Worm (Caenorhabditis elegans) whole organism, late embryonic: ENCODE data around the gene riok-3.

Experiments
- C38D4.7 ChIP-seq: fragments of 200-800 bp; sonication (Bioruptor generic); optimal IDR thresholded peaks from 2 replicates; lab custom pipeline; 2018; ENCODE audit warnings: mild to moderate bottlenecking, missing genetic modification characterization, moderate library complexity, missing compliant biosample characterization
- F13H6.1 ChIP-seq: sonication (generic microtip); optimal IDR thresholded peaks from 2 replicates; lab custom pipeline; 2016; ENCODE audit warnings: missing genetic modification characterization, missing compliant biosample characterization
- K09A11.1 ChIP-seq: sonication (generic microtip); optimal IDR thresholded peaks from 2 replicates; lab custom pipeline; 2017; ENCODE audit warnings: antibody characterized with exemption, mild to moderate bottlenecking, missing genetic modification characterization, missing compliant biosample characterization; ENCODE audit not compliant: insufficient read depth
- T23F11.4 ChIP-seq: fragments of 200-800 bp; sonication (Bioruptor generic); optimal IDR thresholded peaks from 2 replicates; lab custom pipeline; 2018; ENCODE audit warnings: mild to moderate bottlenecking, missing genetic modification characterization, missing compliant biosample characterization
- Y22D7AL.16 ChIP-seq: sonication (generic microtip); optimal IDR thresholded peaks from 2 replicates; lab custom pipeline; 2016; ENCODE audit warnings: missing genetic modification characterization, missing compliant biosample characterization
- ahr-1 ChIP-seq: sonication (generic microtip); optimal IDR thresholded peaks from 2 replicates; lab custom pipeline; 2016; ENCODE audit warnings: missing genetic modification characterization, missing compliant biosample characterization
- ceh-14 ChIP-seq: sonication (generic microtip); optimal IDR thresholded peaks from 2 replicates; lab custom pipeline; 2016; ENCODE audit warnings: missing genotype, missing genetic modification characterization, missing compliant biosample characterization
- ceh-18 ChIP-seq: sonication (generic microtip); optimal IDR thresholded peaks from 2 replicates; lab custom pipeline; 2016; ENCODE audit warnings: missing genetic modification characterization, missing compliant biosample characterization
- ceh-19 ChIP-seq: fragments of 200-800 bp; sonication (Bioruptor generic); optimal IDR thresholded peaks from 2 replicates; lab custom pipeline; 2018; ENCODE audit warnings: mild to moderate bottlenecking, missing genetic modification characterization, missing compliant biosample characterization
- ceh-2 ChIP-seq: sonication (generic microtip); optimal IDR thresholded peaks from 2 replicates; lab custom pipeline; 2016; ENCODE audit warnings: missing genotype, missing genetic modification characterization, missing compliant biosample characterization
- ceh-30 ChIP-seq: fragments of 150-350 bp; optimal IDR thresholded peaks from 2 replicates; lab custom pipeline; 2014; ENCODE audit warnings: missing biosample characterization, missing genetic modification characterization
- ceh-31 ChIP-seq: sonication (generic microtip); optimal IDR thresholded peaks from 2 replicates; lab custom pipeline; 2016; ENCODE audit warnings: missing genetic modification characterization, missing compliant biosample characterization
- ceh-34 ChIP-seq: sonication (generic microtip); optimal IDR thresholded peaks from 2 replicates; lab custom pipeline; 2016; ENCODE audit warnings: mild to moderate bottlenecking, missing genetic modification characterization, missing compliant biosample characterization
- ceh-45 ChIP-seq: fragments of 200-800 bp; sonication (Bioruptor generic); IDR thresholded peaks from 2 replicates; pipeline ENCODE4 v1.3.6; 2022; ENCODE audit warnings: missing genetic modification reagents, missing genetic modification characterization, missing compliant biosample characterization
- che-1 ChIP-seq: sonication (generic microtip); optimal IDR thresholded peaks from 2 replicates; lab custom pipeline; 2016; ENCODE audit warnings: mild to moderate bottlenecking, missing genetic modification characterization, missing compliant biosample characterization
- dmd-4 ChIP-seq: sonication (generic microtip); optimal IDR thresholded peaks from 2 replicates; lab custom pipeline; 2016; ENCODE audit warnings: borderline replicate concordance, missing genetic modification characterization, missing compliant biosample characterization
- dve-1 ChIP-seq: sonication (generic microtip); optimal IDR thresholded peaks from 2 replicates; lab custom pipeline; 2017; ENCODE audit warnings: antibody characterized with exemption, mild to moderate bottlenecking, missing genetic modification characterization, missing compliant biosample characterization
- elt-4 ChIP-seq: sonication (generic microtip); optimal IDR thresholded peaks from 2 replicates; lab custom pipeline; 2016; ENCODE audit warnings: missing genetic modification characterization, missing compliant biosample characterization
- eyg-1 ChIP-seq: sonication (generic microtip); optimal IDR thresholded peaks from 2 replicates; lab custom pipeline; 2016; ENCODE audit warnings: missing genotype, missing genetic modification characterization, missing compliant biosample characterization
- fax-1 ChIP-seq: sonication (generic microtip); optimal IDR thresholded peaks from 2 replicates; lab custom pipeline; 2016; ENCODE audit warnings: missing genotype, missing genetic modification characterization, missing compliant biosample characterization
- fkh-10 ChIP-seq: fragments of 150-350 bp; optimal IDR thresholded peaks from 2 replicates; lab custom pipeline; 2014; ENCODE audit warnings: missing biosample characterization, missing genetic modification reagents, missing genetic modification characterization
- fkh-6 ChIP-seq: sonication (generic microtip); optimal IDR thresholded peaks from 2 replicates; lab custom pipeline; 2016; ENCODE audit warnings: missing genetic modification characterization, missing compliant biosample characterization
- gmeb-2 ChIP-seq: sonication (generic microtip); optimal IDR thresholded peaks from 2 replicates; lab custom pipeline; 2016; ENCODE audit warnings: missing genetic modification characterization, inconsistent platforms, missing compliant biosample characterization
- hlh-30 ChIP-seq: sonication (generic microtip); optimal IDR thresholded peaks from 2 replicates; lab custom pipeline; 2017; ENCODE audit warnings: antibody characterized with exemption, missing genetic modification characterization, missing compliant biosample characterization; ENCODE audit not compliant: insufficient read depth
- hlh-8 ChIP-seq: sonication (generic microtip); optimal IDR thresholded peaks from 2 replicates; lab custom pipeline; 2016; ENCODE audit warnings: missing genotype, missing genetic modification characterization, missing compliant biosample characterization
- lin-11 ChIP-seq: fragments of 200-800 bp; sonication (Bioruptor generic); optimal IDR thresholded peaks from 2 replicates; lab custom pipeline; 2018; ENCODE audit warnings: mild to moderate bottlenecking, missing genetic modification characterization, missing compliant biosample characterization
- madf-2 ChIP-seq: sonication (generic microtip); optimal IDR thresholded peaks from 2 replicates; lab custom pipeline; 2017; ENCODE audit warnings: missing genetic modification characterization, missing compliant biosample characterization
- nfya-1 ChIP-seq: sonication (generic microtip); optimal IDR thresholded peaks from 2 replicates; lab custom pipeline; 2017; ENCODE audit warnings: missing genetic modification characterization, mild to moderate bottlenecking, missing compliant biosample characterization, antibody characterized with exemption, moderate library complexity
- nhr-11 ChIP-seq: fragments of 150-350 bp; optimal IDR thresholded peaks from 2 replicates; lab custom pipeline; 2014; ENCODE audit warnings: missing biosample characterization, missing genetic modification characterization
- pax-1 ChIP-seq: fragments of 150-350 bp; optimal IDR thresholded peaks from 2 replicates; lab custom pipeline; 2014; ENCODE audit warnings: missing biosample characterization, missing genetic modification characterization
- pha-4 ChIP-seq: fragments of 150-350 bp; optimal IDR thresholded peaks from 2 replicates; lab custom pipeline; 2018; ENCODE audit warnings: missing biosample characterization, missing genetic modification reagents, missing genetic modification characterization
- pqm-1 ChIP-seq: sonication (generic microtip); optimal IDR thresholded peaks from 2 replicates; lab custom pipeline; 2016; ENCODE audit warnings: missing genetic modification characterization, missing compliant biosample characterization
- pros-1 ChIP-seq: fragments of 150-350 bp; optimal IDR thresholded peaks from 2 replicates; lab custom pipeline; 2014; ENCODE audit warnings: missing biosample characterization, missing genetic modification reagents, missing genetic modification characterization
- ref-2 ChIP-seq: sonication (generic microtip); optimal IDR thresholded peaks from 2 replicates; lab custom pipeline; 2016; ENCODE audit warnings: missing genetic modification characterization, missing compliant biosample characterization
- rnt-1 ChIP-seq: sonication (generic microtip); optimal IDR thresholded peaks from 2 replicates; lab custom pipeline; 2016; ENCODE audit warnings: missing genetic modification characterization, missing compliant biosample characterization
- sdc-2 ChIP-seq: sonication (generic microtip); optimal IDR thresholded peaks from 2 replicates; lab custom pipeline; 2016; ENCODE audit warnings: missing genotype, missing genetic modification characterization, missing compliant biosample characterization
- sox-2 ChIP-seq: fragments of 200-800 bp; sonication (Bioruptor generic); IDR thresholded peaks from 2 replicates; pipeline ENCODE4 v1.3.6; 2022; ENCODE audit warnings: missing genetic modification reagents, missing genetic modification characterization, missing compliant biosample characterization
- sox-4 ChIP-seq: sonication (generic microtip); optimal IDR thresholded peaks from 2 replicates; lab custom pipeline; 2017; ENCODE audit warnings: mild to moderate bottlenecking, missing genetic modification characterization, inconsistent platforms, missing compliant biosample characterization
- syd-9 ChIP-seq: sonication (generic microtip); optimal IDR thresholded peaks from 2 replicates; lab custom pipeline; 2016; ENCODE audit warnings: mild to moderate bottlenecking, missing genetic modification characterization, moderate library complexity, missing compliant biosample characterization
- tbx-7 ChIP-seq: sonication (generic microtip); optimal IDR thresholded peaks from 2 replicates; lab custom pipeline; 2016; ENCODE audit warnings: missing genotype, missing genetic modification characterization, missing compliant biosample characterization
- ttx-3 ChIP-seq: sonication (generic microtip); optimal IDR thresholded peaks from 2 replicates; lab custom pipeline; 2016; ENCODE audit warnings: missing genetic modification reagents, missing genetic modification characterization, missing compliant biosample characterization
- unc-3 ChIP-seq, 2 experiments: fragments of 200-800 bp in 1 of 2; sonication (Bioruptor generic) in 1 of 2; sonication (generic microtip) in 1 of 2; conservative IDR thresholded peaks in 1 of 2; optimal IDR thresholded peaks in 1 of 2; 2 replicates each; pipeline versions ENCODE4 v1.3.6 to Lab custom; 2016 to 2022; ENCODE audit warnings: missing compliant biosample characterization in 2 of 2, missing genetic modification characterization in 2 of 2, missing genetic modification reagents in 1 of 2
- unc-42 ChIP-seq: sonication (generic microtip); optimal IDR thresholded peaks from 2 replicates; lab custom pipeline; 2016; ENCODE audit warnings: missing genotype, missing genetic modification characterization, missing compliant biosample characterization
- unc-55 ChIP-seq: sonication (generic microtip); optimal IDR thresholded peaks from 2 replicates; lab custom pipeline; 2017; ENCODE audit warnings: missing biosample characterization, missing genetic modification reagents, missing genetic modification characterization
- unc-86 ChIP-seq: sonication (generic microtip); optimal IDR thresholded peaks from 2 replicates; lab custom pipeline; 2016; ENCODE audit warnings: missing genetic modification characterization, missing compliant biosample characterization
- zip-5 ChIP-seq: sonication (generic microtip); optimal IDR thresholded peaks from 2 replicates; lab custom pipeline; 2016; ENCODE audit warnings: missing genetic modification characterization, missing compliant biosample characterization

Gene riok-3

DNA sequence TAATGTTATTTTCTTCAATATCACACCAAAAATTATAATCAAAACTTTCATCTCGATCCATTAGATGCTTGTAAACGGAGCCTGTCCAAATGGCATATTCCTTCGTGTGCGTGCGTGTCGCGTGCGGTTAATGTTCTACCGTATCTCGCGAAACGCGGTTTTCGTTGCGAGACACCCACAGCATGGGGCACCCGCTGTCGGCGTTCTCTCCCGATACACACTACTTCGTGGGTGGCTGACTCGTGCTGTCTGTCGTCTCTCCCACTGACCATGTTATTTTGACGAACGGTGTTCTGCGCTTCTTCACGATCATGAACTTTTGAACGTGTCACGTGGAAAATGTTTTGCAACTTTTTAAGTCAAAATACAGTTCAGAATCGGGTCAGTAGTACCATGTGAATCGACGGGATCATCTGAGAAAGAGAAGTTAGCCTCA, 39.3 kb downstream of the riok-3 start (continued):
- TF ChIP-seq ceh-19 = peak; percentile 76
- TF ChIP-seq pha-4 = no peak
- TF ChIP-seq nhr-11 = no peak
- TF ChIP-seq dve-1 (tag; lab: Kevin White, UChicago) = peak; percentile 90
- peak; percentile 8 for TF ChIP-seq ahr-1 (tag; lab: Kevin White, UChicago)
- TF ChIP-seq ceh-30 (tag; lab: Kevin White, UChicago) = peak; percentile 82
- no peak for TF ChIP-seq fkh-10 (GFP tag; lab: Kevin White, UChicago)
- TF ChIP-seq zip-5 (tag; lab: Kevin White, UChicago) = peak; percentile 9
- peak; percentile 92 for TF ChIP-seq pros-1
- TF ChIP-seq gmeb-2 (tag; lab: Kevin White, UChicago) = peak; percentile 65
- peak; percentile 56 for TF ChIP-seq che-1 (tag; lab: Kevin White, UChicago)
- peak; percentile 99 for TF ChIP-seq nfya-1
- TF ChIP-seq ceh-45 = peak; percentile 55
- peak; percentile 57 for TF ChIP-seq pqm-1 (tag; lab: Kevin White, UChicago)
- TF ChIP-seq madf-2 (tag; lab: Kevin White, UChicago) = peak; percentile 76
- peak; percentile 79 for TF ChIP-seq dmd-4 (tag; lab: Kevin White, UChicago)
- TF ChIP-seq ceh-14 (tag; lab: Kevin White, UChicago) = peak; percentile 54
- TF ChIP-seq ceh-31 (tag; lab: Kevin White, UChicago) = peak; percentile 88
- TF ChIP-seq unc-55 (GFP tag; lab: Kevin White, UChicago) = peak; percentile 70
- TF ChIP-seq ceh-18 = peak; percentile 93
- TF ChIP-seq hlh-30 (tag; lab: Kevin White, UChicago) = peak; percentile 96
- TF ChIP-seq unc-42 = peak; percentile 82
- TF ChIP-seq hlh-8 (tag; lab: Kevin White, UChicago) = peak; percentile 50
- TF ChIP-seq ceh-2 (tag; lab: Kevin White, UChicago) = peak; percentile 51
- TF ChIP-seq unc-3 (GFP tag; conservative IDR thresholded peaks at IDR 0.05; lab: Robert Waterston, UW) = peak; percentile 68
- peak; percentile 39 for TF ChIP-seq unc-3 (tag; optimal IDR thresholded peaks at IDR 0.05; lab: Kevin White, UChicago)
- peak; percentile 51 for TF ChIP-seq Y22D7AL.16 (tag; lab: Kevin White, UChicago)
- peak; percentile 45 for TF ChIP-seq sdc-2 (tag; lab: Kevin White, UChicago)
- peak; percentile 61 for TF ChIP-seq sox-2 (GFP tag; lab: Robert Waterston, UW)
- peak; percentile 98 for TF ChIP-seq ref-2 (tag; lab: Kevin White, UChicago)
- TF ChIP-seq F13H6.1 (tag; lab: Kevin White, UChicago) = peak; percentile 89
- peak; percentile 31 for TF ChIP-seq lin-11 (tag; lab: Kevin White, UChicago)

DNA sequence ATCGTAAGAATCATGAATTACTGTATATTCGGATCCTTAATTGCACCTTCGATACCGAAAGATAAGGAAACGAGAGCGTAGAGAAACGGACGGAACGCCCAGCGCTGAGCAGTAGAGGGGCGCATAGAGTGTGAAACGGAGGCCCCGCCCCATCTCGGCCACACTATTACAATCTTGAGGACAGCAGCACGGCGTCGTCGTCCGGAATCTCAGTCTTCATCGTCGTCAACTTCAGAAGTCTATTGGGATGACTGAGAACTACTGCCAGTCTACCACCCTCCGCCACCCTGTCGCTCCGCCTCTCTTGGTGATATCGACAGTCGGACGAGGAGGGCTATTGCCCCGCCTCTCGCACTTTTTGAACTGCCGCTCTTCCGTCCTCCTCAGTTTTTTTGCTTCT, 40.1 kb downstream of the riok-3 start:
- no peak for TF ChIP-seq pax-1 (tag; lab: Kevin White, UChicago)
- no peak for TF ChIP-seq sox-4 (tag; lab: Kevin White, UChicago)
- no peak for TF ChIP-seq C38D4.7 (GFP tag; lab: Kevin White, UChicago)
- no peak for TF ChIP-seq ceh-34 (tag; lab: Kevin White, UChicago)
- no peak for TF ChIP-seq hlh-8 (tag; lab: Kevin White, UChicago)
- no peak for TF ChIP-seq eyg-1
- no peak for TF ChIP-seq K09A11.1 (tag; lab: Kevin White, UChicago)
- no peak for TF ChIP-seq dve-1 (tag; lab: Kevin White, UChicago)
- no peak for TF ChIP-seq fkh-6 (tag; lab: Kevin White, UChicago)

DNA sequence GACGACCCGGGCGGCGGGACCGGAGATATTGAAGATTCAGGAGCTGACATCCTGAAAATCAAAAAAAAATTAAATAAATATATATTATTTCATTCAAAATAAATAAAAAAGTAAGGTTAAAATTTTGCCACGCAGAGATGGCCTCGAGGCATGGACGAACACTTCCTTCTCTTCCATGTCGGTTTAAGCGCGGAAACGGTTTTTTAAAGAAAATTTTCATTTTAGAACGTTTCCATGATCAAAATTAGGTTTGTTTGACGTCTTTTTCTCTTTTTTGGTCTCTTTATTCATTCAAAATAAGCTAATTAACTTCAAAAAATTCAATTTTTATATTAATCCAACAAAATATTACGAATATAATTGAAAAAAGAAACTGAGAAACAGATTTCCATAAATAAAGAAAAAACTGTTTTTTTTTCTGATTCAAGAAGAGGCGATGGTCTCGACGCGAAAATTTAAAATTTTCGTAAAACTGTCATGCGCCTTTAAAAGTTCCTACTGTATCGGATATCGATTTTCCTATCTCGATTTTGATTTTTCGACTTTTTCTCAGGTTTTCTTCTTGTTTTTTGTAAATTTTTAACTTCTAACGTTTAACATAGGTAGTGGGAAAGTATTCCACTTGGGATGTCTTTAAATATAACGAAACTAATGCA, 42.6 kb downstream of the riok-3 start, which contains the start of gene gcc-2:
gcc-2 (minus strand) TSS at position 51 of the 656 bp plus-strand sequence.
- TF ChIP-seq fkh-10 (GFP tag; lab: Kevin White, UChicago) (no peak), dve-1 (tag; lab: Kevin White, UChicago) (no peak), syd-9 (tag; lab: Kevin White, UChicago) (no peak), fax-1 (tag; lab: Kevin White, UChicago) (no peak), unc-86 (tag; lab: Kevin White, UChicago) (no peak), gmeb-2 (tag; lab: Kevin White, UChicago) (no peak), tbx-7 (tag; lab: Kevin White, UChicago) (no peak), ceh-31 (tag; lab: Kevin White, UChicago) (no peak), dmd-4 (tag; lab: Kevin White, UChicago) (no peak), rnt-1 (tag; lab: Kevin White, UChicago) (no peak), hlh-8 (tag; lab: Kevin White, UChicago) (no peak), sox-2 (GFP tag; lab: Robert Waterston, UW) (no peak), ceh-45 (no peak), ttx-3 (tag; lab: Kevin White, UChicago) (no peak), ceh-2 (tag; lab: Kevin White, UChicago) (no peak), C38D4.7 (GFP tag; lab: Kevin White, UChicago) (no peak), T23F11.4 (GFP tag; lab: Kevin White, UChicago) (no peak), elt-4 (tag; lab: Kevin White, UChicago) (no peak), nhr-11 (no peak), fkh-6 (tag; lab: Kevin White, UChicago) (no peak)
